Worm (Caenorhabditis elegans) whole organism, L4 larva: ENCODE data around the gene Y52E8A.3.

Source experiments
- F26F4.8 ChIP-seq: fragments of 200-800 bp; sonication (Bioruptor generic); conservative IDR thresholded peaks from 2 replicates; pipeline ENCODE4 v1.3.6; 2022; ENCODE audit warnings: missing genetic modification characterization, missing compliant biosample characterization
- F44E2.7 ChIP-seq: fragments of 200-800 bp; sonication (Bioruptor generic); IDR thresholded peaks from 2 replicates; pipeline ENCODE4 v2.1.2; 2022; ENCODE audit warnings: missing genetic modification characterization, missing compliant biosample characterization
- F49E8.2 ChIP-seq: sonication (generic microtip); optimal IDR thresholded peaks from 2 replicates; lab custom pipeline; 2016; ENCODE audit warnings: missing compliant biosample characterization, mild to moderate bottlenecking, missing genetic modification characterization, borderline replicate concordance
- T26A8.4 ChIP-seq: fragments of 200-800 bp; sonication (Bioruptor generic); IDR thresholded peaks from 2 replicates; pipeline ENCODE4 v1.3.6; 2022; ENCODE audit warnings: missing genetic modification characterization, missing compliant biosample characterization
- Y48G9A.11 ChIP-seq: fragments of 200-800 bp; sonication (Bioruptor generic); IDR thresholded peaks from 2 replicates; pipeline ENCODE4 v1.3.6; 2022; ENCODE audit warnings: missing genetic modification reagents, missing genetic modification characterization, missing compliant biosample characterization
- Y5F2A.4 ChIP-seq: fragments of 200-800 bp; sonication (Bioruptor generic); optimal IDR thresholded peaks from 2 replicates; lab custom pipeline; 2018; ENCODE audit warnings: mild to moderate bottlenecking, missing genetic modification characterization, missing compliant biosample characterization
- Y75B8A.6 ChIP-seq: fragments of 200-800 bp; sonication (Bioruptor generic); IDR thresholded peaks from 2 replicates; pipeline ENCODE4 v1.3.6; 2022; ENCODE audit warnings: missing genetic modification reagents, missing genetic modification characterization, missing compliant biosample characterization
- ZK337.2 ChIP-seq: fragments of 200-800 bp; sonication (Bioruptor generic); IDR thresholded peaks from 2 replicates; pipeline ENCODE4 v1.3.6; 2022; ENCODE audit warnings: missing genetic modification reagents, missing genetic modification characterization, missing compliant biosample characterization
- aha-1 ChIP-seq: fragments of 150-350 bp; peaks from one replicate; lab custom pipeline; 2014; ENCODE audit warnings: missing biosample characterization, missing genetic modification characterization
- aly-2 ChIP-seq: sonication (generic microtip); optimal IDR thresholded peaks from 2 replicates; lab custom pipeline; 2018; ENCODE audit warnings: missing biosample characterization, missing genetic modification characterization
- attf-4 ChIP-seq: sonication (generic microtip); optimal IDR thresholded peaks from 3 replicates; lab custom pipeline; 2017; ENCODE audit warnings: missing biosample characterization, missing genetic modification characterization
- ceh-20 ChIP-seq: fragments of 200-800 bp; sonication (Bioruptor generic); IDR thresholded peaks from 2 replicates; pipeline ENCODE4 v1.3.6; 2022; ENCODE audit warnings: missing genetic modification reagents, missing genetic modification characterization, missing compliant biosample characterization
- ceh-62 ChIP-seq: sonication (generic microtip); optimal IDR thresholded peaks from 2 replicates; lab custom pipeline; 2017; ENCODE audit warnings: missing biosample characterization, missing genetic modification characterization
- ces-1 ChIP-seq: fragments of 150-350 bp; sonication (generic microtip); optimal IDR thresholded peaks from 4 replicates; lab custom pipeline; 2014; ENCODE audit warnings: missing biosample characterization, missing genetic modification reagents, missing genetic modification characterization
- daf-19 ChIP-seq: fragments of 200-800 bp; sonication (Bioruptor generic); conservative IDR thresholded peaks from 2 replicates; pipeline ENCODE4 v1.3.6; 2022; ENCODE audit warnings: missing genetic modification characterization, missing compliant biosample characterization
- daf-8 ChIP-seq: fragments of 200-800 bp; sonication (Bioruptor generic); IDR thresholded peaks from 2 replicates; pipeline ENCODE4 v1.3.6; 2022; ENCODE audit warnings: missing genetic modification characterization, missing compliant biosample characterization
- dmd-6 ChIP-seq: fragments of 200-800 bp; sonication (Bioruptor generic); IDR thresholded peaks from 2 replicates; pipeline ENCODE4 v1.3.6; 2022; ENCODE audit warnings: missing genetic modification reagents, missing genetic modification characterization, missing compliant biosample characterization
- duxl-1 ChIP-seq: sonication (generic microtip); optimal IDR thresholded peaks from 2 replicates; lab custom pipeline; 2016; ENCODE audit warnings: mild to moderate bottlenecking, missing genetic modification characterization, moderate library complexity, missing compliant biosample characterization; ENCODE audit not compliant: poor library complexity
- dve-1 ChIP-seq: sonication (generic microtip); optimal IDR thresholded peaks from 2 replicates; lab custom pipeline; 2017; ENCODE audit warnings: antibody characterized with exemption, mild to moderate bottlenecking, missing genetic modification characterization, missing compliant biosample characterization; ENCODE audit not compliant: insufficient read depth
- egl-27 ChIP-seq: sonication (generic microtip); optimal IDR thresholded peaks from 3 replicates; lab custom pipeline; 2017; ENCODE audit warnings: missing biosample characterization, missing genetic modification reagents, missing genetic modification characterization
- egl-43 ChIP-seq: fragments of 200-800 bp; sonication (Bioruptor generic); IDR thresholded peaks from 2 replicates; pipeline ENCODE4 v1.3.6; 2022; ENCODE audit warnings: missing genetic modification reagents, missing genetic modification characterization, missing compliant biosample characterization
- gei-8 ChIP-seq: fragments of 200-800 bp; sonication (Bioruptor generic); optimal IDR thresholded peaks from 2 replicates; lab custom pipeline; 2018; ENCODE audit warnings: mild to moderate bottlenecking, missing genetic modification characterization, missing compliant biosample characterization
- hif-1 ChIP-seq, 2 experiments: sonication (generic microtip); optimal IDR thresholded peaks; 2 replicates each; lab custom pipeline; 2016 to 2017; ENCODE audit warnings: missing compliant biosample characterization in 2 of 2, missing genetic modification characterization in 2 of 2, missing genetic modification reagents in 2 of 2, missing genotype in 2 of 2, mild to moderate bottlenecking in 1 of 2
- hmg-1.1 ChIP-seq: fragments of 200-800 bp; sonication (Bioruptor generic); IDR thresholded peaks from 2 replicates; pipeline ENCODE4 v1.3.6; 2022; ENCODE audit warnings: missing genetic modification reagents, missing genetic modification characterization, missing compliant biosample characterization
- jun-1 ChIP-seq: fragments of 150-350 bp; optimal IDR thresholded peaks from 2 replicates; lab custom pipeline; 2014; ENCODE audit warnings: missing biosample characterization, missing genetic modification reagents, missing genetic modification characterization
- lin-1 ChIP-seq: fragments of 200-800 bp; sonication (Bioruptor generic); IDR thresholded peaks from 2 replicates; pipeline ENCODE4 v1.3.6; 2022; ENCODE audit warnings: missing genetic modification reagents, missing genetic modification characterization, missing compliant biosample characterization
- lin-13 ChIP-seq: fragments of 150-350 bp; optimal IDR thresholded peaks from 2 replicates; lab custom pipeline; 2014; ENCODE audit warnings: missing biosample characterization, missing genetic modification reagents, missing genetic modification characterization
- lin-15B ChIP-seq: fragments of 150-350 bp; sonication (generic microtip); optimal IDR thresholded peaks from 3 replicates; lab custom pipeline; 2014; ENCODE audit warnings: missing biosample characterization, missing genetic modification characterization
- lin-29 ChIP-seq: fragments of 200-800 bp; sonication (Bioruptor generic); IDR thresholded peaks from 2 replicates; pipeline ENCODE4 v1.3.6; 2022; ENCODE audit warnings: missing genetic modification reagents, missing genetic modification characterization, missing compliant biosample characterization
- lin-38 ChIP-seq: fragments of 200-800 bp; sonication (Bioruptor generic); IDR thresholded peaks from 2 replicates; pipeline ENCODE4 v1.3.6; 2022; ENCODE audit warnings: missing genetic modification reagents, missing genetic modification characterization, missing compliant biosample characterization
- lsy-2 ChIP-seq, 2 experiments: fragments of 150-350 bp in 1 of 2; sonication (generic microtip) in 1 of 2; optimal IDR thresholded peaks; 2 replicates each; lab custom pipeline; 2014 to 2017; ENCODE audit warnings: missing biosample characterization in 2 of 2, missing genetic modification characterization in 2 of 2
- mdl-1 ChIP-seq, 2 experiments: fragments of 150-350 bp in 1 of 2; sonication (generic microtip) in 1 of 2; optimal IDR thresholded peaks; 2 replicates each; lab custom pipeline; 2014 to 2017; ENCODE audit warnings: missing biosample characterization in 2 of 2, missing genetic modification characterization in 2 of 2
- nhr-10 ChIP-seq: fragments of 150-350 bp; optimal IDR thresholded peaks from 2 replicates; lab custom pipeline; 2014; ENCODE audit warnings: missing biosample characterization, missing genetic modification characterization
- nhr-11 ChIP-seq: fragments of 150-350 bp; optimal IDR thresholded peaks from 2 replicates; lab custom pipeline; 2014; ENCODE audit warnings: missing biosample characterization, missing genetic modification characterization
- nhr-28 ChIP-seq: fragments of 150-350 bp; optimal IDR thresholded peaks from 2 replicates; lab custom pipeline; 2014; ENCODE audit warnings: missing biosample characterization, missing genetic modification characterization
- nhr-42 ChIP-seq: fragments of 200-800 bp; sonication (Bioruptor generic); IDR thresholded peaks from 2 replicates; pipeline ENCODE4 v1.3.6; 2022; ENCODE audit warnings: missing genetic modification characterization, missing compliant biosample characterization
- nhr-48 ChIP-seq: sonication (generic microtip); optimal IDR thresholded peaks from 2 replicates; lab custom pipeline; 2016; ENCODE audit warnings: mild to moderate bottlenecking, missing genetic modification characterization, missing compliant biosample characterization
- php-3 ChIP-seq: fragments of 200-800 bp; sonication (Bioruptor generic); IDR thresholded peaks from 2 replicates; pipeline ENCODE4 v1.3.6; 2022; ENCODE audit warnings: missing genetic modification reagents, missing genetic modification characterization, missing compliant biosample characterization
- saeg-2 ChIP-seq: fragments of 200-800 bp; sonication (Bioruptor generic); IDR thresholded peaks from 2 replicates; pipeline ENCODE4 v1.3.6; 2022; ENCODE audit warnings: missing genetic modification reagents, missing genetic modification characterization, missing compliant biosample characterization
- set-16 ChIP-seq: fragments of 200-800 bp; sonication (Bioruptor generic); IDR thresholded peaks from 2 replicates; pipeline ENCODE4 v1.3.6; 2022; ENCODE audit warnings: missing genetic modification reagents, missing genetic modification characterization, missing compliant biosample characterization
- snpc-1.2 ChIP-seq: fragments of 200-800 bp; sonication (Bioruptor generic); IDR thresholded peaks from 2 replicates; pipeline ENCODE4 v1.3.6; 2022; ENCODE audit warnings: missing genetic modification reagents, missing genetic modification characterization, missing compliant biosample characterization
- spr-3 ChIP-seq: fragments of 200-800 bp; sonication (Bioruptor generic); optimal IDR thresholded peaks from 2 replicates; lab custom pipeline; 2018; ENCODE audit warnings: mild to moderate bottlenecking, missing genetic modification characterization, missing compliant biosample characterization
- tag-97 ChIP-seq: fragments of 200-800 bp; sonication (Bioruptor generic); IDR thresholded peaks from 2 replicates; pipeline ENCODE4 v1.3.6; 2022; ENCODE audit warnings: missing genetic modification characterization, missing compliant biosample characterization
- unc-39 ChIP-seq: sonication (generic microtip); optimal IDR thresholded peaks from 2 replicates; lab custom pipeline; 2017; ENCODE audit warnings: missing biosample characterization, missing genetic modification characterization
- unc-62 ChIP-seq, 3 experiments: fragments of 150-350 bp in 1 of 3; sonication (generic microtip); optimal IDR thresholded peaks in 2 of 3; peaks in 1 of 3; 1 replicate in 1 of 3; 2 replicates in 2 of 3; lab custom pipeline; 2014 to 2017; ENCODE audit warnings: missing biosample characterization in 3 of 3, missing genetic modification characterization in 3 of 3, missing genetic modification reagents in 3 of 3, missing genotype in 1 of 3
- vab-7 ChIP-seq: fragments of 200-800 bp; sonication (Bioruptor generic); IDR thresholded peaks from 2 replicates; pipeline ENCODE4 v1.3.6; 2022; ENCODE audit warnings: missing genetic modification reagents, missing genetic modification characterization, missing compliant biosample characterization
- zag-1 ChIP-seq: fragments of 150-350 bp; optimal IDR thresholded peaks from 2 replicates; lab custom pipeline; 2014; ENCODE audit warnings: missing biosample characterization, missing genetic modification characterization
- zfp-2 ChIP-seq: sonication (generic microtip); optimal IDR thresholded peaks from 2 replicates; lab custom pipeline; 2016; ENCODE audit warnings: mild to moderate bottlenecking, missing genetic modification characterization, missing compliant biosample characterization
- zfp-3 ChIP-seq: fragments of 200-800 bp; sonication (Bioruptor generic); conservative IDR thresholded peaks from 2 replicates; pipeline ENCODE4 v1.3.6; 2022; ENCODE audit warnings: missing genetic modification reagents, missing genetic modification characterization, missing compliant biosample characterization
- zip-11 ChIP-seq: fragments of 200-800 bp; sonication (Bioruptor generic); IDR thresholded peaks from 2 replicates; pipeline ENCODE4 v1.3.6; 2022; ENCODE audit warnings: missing genetic modification characterization, missing compliant biosample characterization

Gene Y52E8A.3

DNA sequence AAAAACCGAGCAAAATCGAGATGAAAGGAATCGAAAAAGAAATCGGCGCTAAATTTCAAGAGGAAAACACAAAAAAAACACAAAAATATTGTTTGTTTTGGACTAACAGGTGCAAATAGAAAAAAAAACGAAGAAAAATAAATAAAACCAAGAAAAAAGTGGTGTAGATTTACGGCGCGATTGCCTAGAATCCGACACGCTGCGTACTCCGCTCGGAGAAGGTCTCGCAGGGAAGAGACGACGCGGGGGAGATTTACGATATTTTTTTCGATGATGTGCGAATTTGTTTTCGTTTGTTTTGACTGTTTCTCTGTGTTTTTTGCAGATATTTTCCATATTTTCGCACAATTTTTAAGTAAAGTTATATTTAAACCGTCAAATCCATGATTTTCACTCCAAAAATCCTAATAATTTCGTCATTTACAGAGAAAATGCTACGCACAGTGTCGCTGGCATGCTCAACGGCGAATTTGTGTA, 7.5 kb downstream of the Y52E8A.3 start, which contains the start of gene sco-1 (continued):
- TF ChIP-seq daf-19 (GFP tag; lab: Robert Waterston, UW) (no peak), spr-3 (peak; percentile 56), unc-62 (GFP tag; optimal IDR thresholded peaks at IDR 0.05 in 1 of 2; lab: Kevin White, UChicago) (peak in 1 of 2 experiments; percentile 38), unc-62 (tag; optimal IDR thresholded peaks at IDR 0.05; lab: Kevin White, UChicago) (no peak), lin-15B (peak; percentile 83), lin-13 (peak; percentile 93), attf-4 (tag; lab: Kevin White, UChicago) (no peak), T26A8.4 (GFP tag; lab: Robert Waterston, UW) (peak; percentile 94), php-3 (GFP tag; lab: Robert Waterston, UW) (peak; percentile 88), lin-1 (GFP tag; lab: Robert Waterston, UW) (0 out of 2 replicates have a peak, but pooled peaks have one; percentile 66), zag-1 (tag; lab: Kevin White, UChicago) (peak; percentile 42), mdl-1 (tag; optimal IDR thresholded peaks at IDR 0.05; lab: Kevin White, UChicago) (peak in 1 of 2 experiments; percentile 62), zfp-2 (peak; percentile 75), snpc-1.2 (GFP tag; lab: Robert Waterston, UW) (0 out of 2 replicates have a peak, but pooled peaks have one; percentile 16), hmg-1.1 (GFP tag; lab: Robert Waterston, UW) (peak; percentile 84), ceh-62 (tag; lab: Kevin White, UChicago) (no peak), ZK337.2 (GFP tag; lab: Robert Waterston, UW) (peak; percentile 96), lin-38 (GFP tag; lab: Robert Waterston, UW) (peak; percentile 88), aly-2 (tag; lab: Kevin White, UChicago) (no peak), nhr-28 (tag; lab: Kevin White, UChicago) (peak; percentile 81), Y48G9A.11 (GFP tag; lab: Robert Waterston, UW) (peak; percentile 89), saeg-2 (GFP tag; lab: Robert Waterston, UW) (no peak), jun-1 (peak; percentile 85), duxl-1 (tag; lab: Kevin White, UChicago) (peak; percentile 88), vab-7 (GFP tag; lab: Robert Waterston, UW) (peak; percentile 79), gei-8 (peak; percentile 50), lsy-2 (tag; optimal IDR thresholded peaks at IDR 0.05; lab: Kevin White, UChicago) (peak; percentile 80 to 97), nhr-48 (tag; lab: Kevin White, UChicago) (peak; percentile 70), F26F4.8 (GFP tag; lab: Robert Waterston, UW) (no peak), egl-43 (GFP tag; lab: Robert Waterston, UW) (peak; percentile 86), set-16 (GFP tag; lab: Robert Waterston, UW) (no peak), F49E8.2 (tag; lab: Kevin White, UChicago) (peak; percentile 59), Y75B8A.6 (GFP tag; lab: Robert Waterston, UW) (no peak), nhr-10 (peak; percentile 16), ces-1 (peak; percentile 42), egl-27 (tag; lab: Kevin White, UChicago) (no peak), nhr-42 (GFP tag; lab: Robert Waterston, UW) (peak; percentile 91), F44E2.7 (GFP tag; lab: Robert Waterston, UW) (no peak), ceh-20 (GFP tag; lab: Robert Waterston, UW) (peak; percentile 94), daf-8 (no peak), nhr-11 (tag; lab: Kevin White, UChicago) (peak; percentile 90), zfp-3 (GFP tag; lab: Robert Waterston, UW) (peak; percentile 87; the same call in 1 of the 2 replicates), zip-11 (GFP tag; lab: Robert Waterston, UW) (no peak), hif-1 (tag; optimal IDR thresholded peaks at IDR 0.05; lab: Kevin White, UChicago) (peak in 1 of 2 experiments; percentile 95), dmd-6 (GFP tag; lab: Robert Waterston, UW) (peak; percentile 95), dve-1 (tag; lab: Kevin White, UChicago) (peak; percentile 95), lin-29 (GFP tag; lab: Robert Waterston, UW) (peak; percentile 89), unc-39 (tag; lab: Kevin White, UChicago) (no peak), aha-1 (tag; lab: Kevin White, UChicago) (peak; percentile 93), Y5F2A.4 (GFP tag; lab: Kevin White, UChicago) (no peak), tag-97 (peak; percentile 95)
